Worm (Caenorhabditis elegans): Measurements from ENCODE around the gene tmem-258.

DNA sequence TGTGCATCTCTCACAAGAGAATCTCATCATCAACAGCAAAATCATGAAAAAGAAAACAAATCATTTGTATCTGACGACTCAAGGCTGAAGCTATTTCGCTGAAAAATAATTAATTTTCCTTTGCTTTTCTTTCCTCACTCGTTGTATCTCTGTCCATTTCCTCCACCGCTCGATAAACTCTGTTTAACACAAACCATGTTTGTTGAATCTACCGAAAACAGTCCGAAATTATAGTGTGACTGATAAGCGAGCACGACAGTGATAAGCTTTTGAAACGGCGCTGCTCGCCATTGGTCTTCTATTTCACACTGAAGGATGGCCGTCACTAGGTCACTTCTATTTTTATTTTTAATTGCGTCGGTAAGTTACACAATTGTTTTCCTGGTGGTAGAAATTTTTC, 12.7 kb downstream of the tmem-258 start, which contains the start of gene npa-1:
- no peak for TF ChIP-seq him-1 (tag; optimal IDR thresholded peaks at IDR 0.05)
- TF ChIP-seq W03F9.2 (tag; optimal IDR thresholded peaks at IDR 0.05) = no peak
- TF ChIP-seq dao-5 (tag; optimal IDR thresholded peaks at IDR 0.05) = no peak

Measured in whole organism, L4/young adult.